Worm (Caenorhabditis elegans) whole organism, L4 larva: ENCODE results near the gene cam-1.

Experiments
- T20F7.1 ChIP-seq: fragments of 200-800 bp; sonication (Bioruptor generic); optimal IDR thresholded peaks from 2 replicates; lab custom pipeline; 2018; ENCODE audit warnings: mild to moderate bottlenecking, missing genetic modification characterization, missing compliant biosample characterization
- daf-16 ChIP-seq, 3 experiments: sonication (generic microtip); optimal IDR thresholded peaks; 2 replicates each; lab custom pipeline; 2016 to 2017; ENCODE audit warnings: missing genetic modification characterization in 3 of 3, missing genetic modification reagents in 3 of 3, mild to moderate bottlenecking in 2 of 3, missing compliant biosample characterization in 2 of 3, missing biosample characterization in 1 of 3, moderate library complexity in 1 of 3
- hmg-1.1 ChIP-seq: fragments of 200-800 bp; sonication (Bioruptor generic); IDR thresholded peaks from 2 replicates; pipeline ENCODE4 v1.3.6; 2022; ENCODE audit warnings: missing genetic modification reagents, missing genetic modification characterization, missing compliant biosample characterization
- jun-1 ChIP-seq: fragments of 150-350 bp; optimal IDR thresholded peaks from 2 replicates; lab custom pipeline; 2014; ENCODE audit warnings: missing biosample characterization, missing genetic modification reagents, missing genetic modification characterization
- lin-13 ChIP-seq: fragments of 150-350 bp; optimal IDR thresholded peaks from 2 replicates; lab custom pipeline; 2014; ENCODE audit warnings: missing biosample characterization, missing genetic modification reagents, missing genetic modification characterization
- nhr-25 ChIP-seq: sonication (generic microtip); optimal IDR thresholded peaks from 2 replicates; lab custom pipeline; 2017; ENCODE audit warnings: missing genetic modification characterization, mild to moderate bottlenecking, missing compliant biosample characterization, antibody characterized with exemption, moderate library complexity, borderline replicate concordance; ENCODE audit not compliant: insufficient read depth
- nhr-76 ChIP-seq: fragments of 150-350 bp; optimal IDR thresholded peaks from 2 replicates; lab custom pipeline; 2014; ENCODE audit warnings: missing biosample characterization, missing genetic modification characterization
- snpc-4 ChIP-seq: fragments of 150-350 bp; optimal IDR thresholded peaks from 2 replicates; lab custom pipeline; 2014; ENCODE audit warnings: missing biosample characterization, missing genetic modification characterization
- unc-62 ChIP-seq, 3 experiments: fragments of 150-350 bp in 1 of 3; sonication (generic microtip); optimal IDR thresholded peaks in 2 of 3; peaks in 1 of 3; 1 replicate in 1 of 3; 2 replicates in 2 of 3; lab custom pipeline; 2014 to 2017; ENCODE audit warnings: missing biosample characterization in 3 of 3, missing genetic modification characterization in 3 of 3, missing genetic modification reagents in 3 of 3, missing genotype in 1 of 3

- TF ChIP-seq daf-16 (GFP tag; optimal IDR thresholded peaks at IDR 0.05; lab: Kevin White, UChicago) (no peak), daf-16 (tag; optimal IDR thresholded peaks at IDR 0.05; lab: Kevin White, UChicago) (no peak), lin-13 (no peak), T20F7.1 (GFP tag; lab: Kevin White, UChicago) (no peak), unc-62 (GFP tag; optimal IDR thresholded peaks at IDR 0.05 in 1 of 2; lab: Kevin White, UChicago) (peak in 1 of 2 experiments; percentile 43), unc-62 (tag; optimal IDR thresholded peaks at IDR 0.05; lab: Kevin White, UChicago) (no peak), nhr-25 (tag; lab: Kevin White, UChicago) (peak; percentile 21), nhr-76 (no peak), jun-1 (no peak), snpc-4 (tag; lab: Kevin White, UChicago) (no peak), hmg-1.1 (peak; percentile 78)
These were observed 46.6 kb upstream of the cam-1 start for ce11 chrII:9356723-9357122.
